Fruit fly (Drosophila melanogaster) ovary, adult (tissue): Measurements from ENCODE around the gene Syt12.

Experiments used
- CG17801 ChIP-seq: fragments of 200-800 bp; optimal IDR thresholded peaks from 2 replicates; lab custom pipeline; 2019; ENCODE audit warnings: missing biosample characterization, mild to moderate bottlenecking, missing genetic modification characterization, moderate library complexity; ENCODE audit not compliant: partially characterized antibody

Gene Syt12

dm6 chrX:13375489-13375997 is 16.5 kb downstream of the Syt12 start:
- TF ChIP-seq CG17801 (GFP tag; lab: Kevin White, UChicago): no peak

dm6 chrX:13376520-13376919 is 17.5 kb downstream of the Syt12 start:
- TF ChIP-seq CG17801 (GFP tag; lab: Kevin White, UChicago): peak; percentile 73

- TF ChIP-seq CG17801 (GFP tag; lab: Kevin White, UChicago): peak; percentile 26
Measured at dm6 chrX:13383770-13384169, 24.7 kb downstream of the Syt12 start.

dm6 chrX:13384177-13384576 is 25.1 kb downstream of the Syt12 start:
- TF ChIP-seq CG17801 (GFP tag; lab: Kevin White, UChicago): no peak

- TF ChIP-seq CG17801 (GFP tag; lab: Kevin White, UChicago): peak; percentile 52
Measured at dm6 chrX:13384583-13385342, 25.7 kb downstream of the Syt12 start, which contains the start of the genes Rbp1-like and Tim9a. TSS of gene Rbp1-like (minus strand) at chrX:13384877. TSS of gene Tim9a (plus strand) at chrX:13385210.

dm6 chrX:13386776-13387175 is 27.7 kb downstream of the Syt12 start:
- no peak for TF ChIP-seq CG17801 (GFP tag; lab: Kevin White, UChicago)

- peak; percentile 71 for TF ChIP-seq CG17801 (GFP tag; lab: Kevin White, UChicago)
Measured at dm6 chrX:13387373-13387850, 28.4 kb downstream of the Syt12 start, which contains the start of the genes Ype and CG1662. TSS of gene Ype (minus strand) at chrX:13387417. TSS of gene CG1662 (plus strand) at chrX:13387563.

dm6 chrX:13390465-13391173 is 31.6 kb downstream of the Syt12 start:
- peak; percentile 97 for TF ChIP-seq CG17801 (GFP tag; lab: Kevin White, UChicago)

- TF ChIP-seq CG17801 (GFP tag; lab: Kevin White, UChicago): no peak
Measured at dm6 chrX:13391174-13392040, 32.4 kb downstream of the Syt12 start.

dm6 chrX:13392041-13392353 is 32.9 kb downstream of the Syt12 start:
- TF ChIP-seq CG17801 (GFP tag; lab: Kevin White, UChicago): no peak

dm6 chrX:13392764-13393163 is 33.7 kb downstream of the Syt12 start:
- no peak for TF ChIP-seq CG17801 (GFP tag; lab: Kevin White, UChicago)

dm6 chrX:13394343-13394742 is 35.3 kb downstream of the Syt12 start:
- TF ChIP-seq CG17801 (GFP tag; lab: Kevin White, UChicago): no peak

- no peak for TF ChIP-seq CG17801 (GFP tag; lab: Kevin White, UChicago)
Measured at dm6 chrX:13395020-13395419, 36.0 kb downstream of the Syt12 start.

dm6 chrX:13395988-13396377 is 36.9 kb downstream of the Syt12 start:
- TF ChIP-seq CG17801 (GFP tag; lab: Kevin White, UChicago): peak; percentile 78
